Fruit fly (Drosophila melanogaster) whole organism, embryonic: ENCODE data around the gene nonA.

Experiments
- Atf3 ChIP-seq: fragments of 200-800 bp; sonication (Bioruptor generic); optimal IDR thresholded peaks from 3 replicates; lab custom pipeline; 2016; ENCODE audit warnings: missing biosample characterization, missing genetic modification characterization
- Awh ChIP-seq: fragments of 200-800 bp; sonication (Bioruptor generic); IDR thresholded peaks from 2 replicates; pipeline ENCODE4, ENCODE4 v1.3.6; 2022; ENCODE audit warnings: missing biosample characterization, missing genetic modification characterization
- B-H1 ChIP-seq: fragments of 200-800 bp; sonication (Bioruptor generic); IDR thresholded peaks from 3 replicates; pipeline ENCODE4 v1.3.6; 2022; ENCODE audit warnings: missing biosample characterization, missing genetic modification characterization
- CG10979 ChIP-seq: fragments of 200-800 bp; sonication (Bioruptor generic); optimal IDR thresholded peaks from 2 replicates; lab custom pipeline; 2018; ENCODE audit warnings: missing biosample characterization, mild to moderate bottlenecking, missing genetic modification characterization, moderate library complexity
- CG11696 ChIP-seq: fragments of 200-800 bp; sonication (Bioruptor generic); IDR thresholded peaks from 2 replicates; pipeline ENCODE4 v1.3.6; 2022; ENCODE audit warnings: missing biosample characterization, missing genetic modification characterization
- CG12155 ChIP-seq: fragments of 200-800 bp; sonication (Bioruptor generic); optimal IDR thresholded peaks from 3 replicates; lab custom pipeline; 2016; ENCODE audit warnings: missing biosample characterization, missing genetic modification characterization
- CG12659 ChIP-seq: fragments of 200-800 bp; sonication (Bioruptor generic); optimal IDR thresholded peaks from 3 replicates; lab custom pipeline; 2017; ENCODE audit warnings: mild to moderate bottlenecking, missing biosample characterization, missing genetic modification reagents, missing genetic modification characterization
- CG12744 ChIP-seq: fragments of 200-800 bp; sonication (Bioruptor generic); optimal IDR thresholded peaks from 2 replicates; lab custom pipeline; 2016; ENCODE audit warnings: missing biosample characterization, missing genetic modification characterization
- CG13624 ChIP-seq: fragments of 200-800 bp; sonication (Bioruptor generic); optimal IDR thresholded peaks from 2 replicates; lab custom pipeline; 2016; ENCODE audit warnings: missing biosample characterization, missing genetic modification characterization
- CG14965 ChIP-seq: fragments of 200-800 bp; sonication (Bioruptor generic); optimal IDR thresholded peaks from 2 replicates; lab custom pipeline; 2016; ENCODE audit warnings: missing biosample characterization, missing genetic modification characterization, borderline replicate concordance
- CG30020 ChIP-seq: fragments of 200-800 bp; optimal IDR thresholded peaks from 2 replicates; lab custom pipeline; 2019; ENCODE audit warnings: missing biosample characterization, mild to moderate bottlenecking, missing genetic modification characterization, moderate library complexity
- CG31365 ChIP-seq: fragments of 200-800 bp; sonication (Bioruptor generic); optimal IDR thresholded peaks from 2 replicates; lab custom pipeline; 2018; ENCODE audit warnings: missing biosample characterization, mild to moderate bottlenecking, missing genetic modification characterization
- CG32532 ChIP-seq: fragments of 200-800 bp; sonication (Bioruptor generic); IDR thresholded peaks from 2 replicates; pipeline ENCODE4 v1.3.6; 2022; ENCODE audit warnings: missing biosample characterization, missing genetic modification characterization
- CG9609 ChIP-seq: fragments of 200-800 bp; sonication (Bioruptor generic); optimal IDR thresholded peaks from 3 replicates; lab custom pipeline; 2016; ENCODE audit warnings: missing biosample characterization, missing genetic modification characterization
- CG9727 ChIP-seq: fragments of 200-800 bp; sonication (Bioruptor generic); optimal IDR thresholded peaks from 3 replicates; lab custom pipeline; 2017; ENCODE audit warnings: missing biosample characterization, mild to moderate bottlenecking, missing genetic modification characterization
- CG9817 ChIP-seq: fragments of 200-800 bp; sonication (Bioruptor generic); optimal IDR thresholded peaks from 2 replicates; lab custom pipeline; 2018; ENCODE audit warnings: missing biosample characterization, mild to moderate bottlenecking, missing genetic modification characterization, moderate library complexity
- D19B ChIP-seq: fragments of 200-800 bp; sonication (Bioruptor generic); optimal IDR thresholded peaks from 2 replicates; lab custom pipeline; 2017; ENCODE audit warnings: missing biosample characterization, mild to moderate bottlenecking, missing genetic modification characterization
- E2f1 ChIP-seq: fragments of 200-800 bp; sonication (Bioruptor generic); IDR thresholded peaks from 2 replicates; pipeline ENCODE4 v1.3.6; 2022; ENCODE audit warnings: missing biosample characterization, missing genetic modification characterization
- ERR ChIP-seq: fragments of 200-800 bp; sonication (Bioruptor generic); optimal IDR thresholded peaks from 2 replicates; lab custom pipeline; 2016; ENCODE audit warnings: missing biosample characterization, missing genetic modification characterization
- Eip74EF ChIP-seq, 2 experiments: fragments of 200-800 bp in 1 of 2; fragments of >200 bp in 1 of 2; sonication (Bioruptor generic) in 1 of 2; optimal IDR thresholded peaks; 2 replicates each; lab custom pipeline; 2017 to 2019; ENCODE audit warnings: missing biosample characterization in 2 of 2, missing genetic modification characterization in 2 of 2, mild to moderate bottlenecking in 1 of 2, moderate library complexity in 1 of 2
- Elba2 ChIP-seq: fragments of 200-800 bp; sonication (Bioruptor generic); optimal IDR thresholded peaks from 3 replicates; lab custom pipeline; 2016; ENCODE audit warnings: missing biosample characterization, missing genetic modification characterization
- Gsc ChIP-seq: fragments of 200-800 bp; sonication (Bioruptor generic); IDR thresholded peaks from 2 replicates; pipeline ENCODE4 v1.3.6; 2022; ENCODE audit warnings: missing biosample characterization, missing genetic modification characterization
- Gug ChIP-seq: fragments of 200-800 bp; sonication (Bioruptor generic); IDR thresholded peaks from 4 replicates; pipeline ENCODE4 v1.3.6; 2022; ENCODE audit warnings: missing biosample characterization, missing genetic modification characterization
- HLHmδ ChIP-seq: fragments of 200-800 bp; sonication (Bioruptor generic); optimal IDR thresholded peaks from 2 replicates; lab custom pipeline; 2018; ENCODE audit warnings: missing biosample characterization, mild to moderate bottlenecking, missing genetic modification characterization, moderate library complexity
- Mes4 ChIP-seq: fragments of 200-800 bp; sonication (Bioruptor generic); optimal IDR thresholded peaks from 2 replicates; lab custom pipeline; 2016; ENCODE audit warnings: missing biosample characterization, missing genetic modification characterization
- Sry-β ChIP-seq: fragments of 200-800 bp; sonication (Bioruptor generic); optimal IDR thresholded peaks from 2 replicates; lab custom pipeline; 2018; ENCODE audit warnings: missing biosample characterization, mild to moderate bottlenecking, missing genetic modification characterization, moderate library complexity
- Sry-δ ChIP-seq: fragments of 200-800 bp; sonication (Bioruptor generic); optimal IDR thresholded peaks from 2 replicates; lab custom pipeline; 2016; ENCODE audit warnings: missing biosample characterization, missing genetic modification characterization
- Trl ChIP-seq, 3 experiments: fragments of >200 bp in 2 of 3; fragments of 200-800 bp in 1 of 3; sonication (Bioruptor generic) in 1 of 3; optimal IDR thresholded peaks; 2 replicates in 1 of 3; 3 replicates in 2 of 3; lab custom pipeline; 2016 to 2017; ENCODE audit warnings: missing biosample characterization in 1 of 3, missing genetic modification characterization in 1 of 3
- Xrp1 ChIP-seq: fragments of 200-800 bp; sonication (Bioruptor generic); IDR thresholded peaks from 2 replicates; pipeline ENCODE4 v1.3.6; 2022; ENCODE audit warnings: missing biosample characterization, missing genetic modification characterization
- chm ChIP-seq: fragments of 200-800 bp; sonication (Bioruptor generic); IDR thresholded peaks from 2 replicates; pipeline ENCODE4 v1.3.6; 2022; ENCODE audit warnings: missing biosample characterization, missing genetic modification characterization
- corto ChIP-seq: fragments of 200-800 bp; sonication (Bioruptor generic); optimal IDR thresholded peaks from 2 replicates; lab custom pipeline; 2016; ENCODE audit warnings: missing biosample characterization, mild to moderate bottlenecking, missing genetic modification characterization, moderate library complexity
- dan ChIP-seq: fragments of 200-800 bp; sonication (Bioruptor generic); IDR thresholded peaks from 2 replicates; pipeline ENCODE4 v1.3.6; 2022; ENCODE audit warnings: missing biosample characterization, missing genetic modification characterization
- dmrt11E ChIP-seq: fragments of 200-800 bp; sonication (Bioruptor generic); optimal IDR thresholded peaks from 3 replicates; lab custom pipeline; 2018; ENCODE audit warnings: missing biosample characterization, mild to moderate bottlenecking, missing genetic modification characterization, moderate library complexity
- ems ChIP-seq: fragments of 200-800 bp; sonication (Bioruptor generic); optimal IDR thresholded peaks from 3 replicates; lab custom pipeline; 2016; ENCODE audit warnings: missing biosample characterization, missing genetic modification characterization
- en ChIP-seq: fragments of 200-800 bp; sonication (Bioruptor generic); optimal IDR thresholded peaks from 2 replicates; lab custom pipeline; 2016; ENCODE audit warnings: missing biosample characterization, missing genetic modification characterization
- gro ChIP-seq: fragments of 200-800 bp; sonication (Bioruptor generic); optimal IDR thresholded peaks from 2 replicates; lab custom pipeline; 2016; ENCODE audit warnings: missing biosample characterization, missing genetic modification characterization
- gsb ChIP-seq: fragments of 200-800 bp; sonication (Bioruptor generic); IDR thresholded peaks from 2 replicates; pipeline ENCODE4 v1.3.6; 2022; ENCODE audit warnings: missing biosample characterization, missing genetic modification characterization
- insv ChIP-seq, 2 experiments: fragments of 200-800 bp; sonication (Bioruptor generic); optimal IDR thresholded peaks; 3 replicates each; lab custom pipeline; 2016 to 2018; ENCODE audit warnings: missing biosample characterization in 2 of 2, missing genetic modification characterization in 2 of 2
- klu ChIP-seq: fragments of 200-800 bp; sonication (Bioruptor generic); IDR thresholded peaks from 2 replicates; pipeline ENCODE4 v1.3.6; 2022; ENCODE audit warnings: missing biosample characterization, missing genetic modification characterization
- pros ChIP-seq: fragments of 200-800 bp; sonication (Bioruptor generic); optimal IDR thresholded peaks from 3 replicates; lab custom pipeline; 2019; ENCODE audit warnings: missing biosample characterization, mild to moderate bottlenecking, missing genetic modification characterization, moderate library complexity
- run ChIP-seq: fragments of 200-800 bp; sonication (Bioruptor generic); optimal IDR thresholded peaks from 3 replicates; lab custom pipeline; 2018; ENCODE audit warnings: missing biosample characterization, mild to moderate bottlenecking, missing genetic modification characterization
- sr ChIP-seq: fragments of 200-800 bp; sonication (Bioruptor generic); IDR thresholded peaks from 3 replicates; pipeline ENCODE4 v1.3.6; 2022; ENCODE audit warnings: missing biosample characterization, missing genetic modification characterization
- tin ChIP-seq: fragments of 200-800 bp; sonication (Bioruptor generic); optimal IDR thresholded peaks from 3 replicates; lab custom pipeline; 2016; ENCODE audit warnings: missing biosample characterization, missing genetic modification characterization
- trem ChIP-seq: fragments of 200-800 bp; optimal IDR thresholded peaks from 3 replicates; lab custom pipeline; 2019; ENCODE audit warnings: missing biosample characterization, mild to moderate bottlenecking, missing genetic modification characterization, moderate library complexity
- trh ChIP-seq: fragments of 200-800 bp; sonication (Bioruptor generic); optimal IDR thresholded peaks from 2 replicates; lab custom pipeline; 2016; ENCODE audit warnings: missing biosample characterization, missing genetic modification characterization
- unpg ChIP-seq: fragments of 200-800 bp; sonication (Bioruptor generic); optimal IDR thresholded peaks from 3 replicates; lab custom pipeline; 2018; ENCODE audit warnings: missing biosample characterization, mild to moderate bottlenecking, missing genetic modification characterization, moderate library complexity
- vvl ChIP-seq: fragments of 200-800 bp; sonication (Bioruptor generic); IDR thresholded peaks from 2 replicates; pipeline ENCODE4 v1.3.6; 2022; ENCODE audit warnings: missing biosample characterization, missing genetic modification characterization
- wdn ChIP-seq: fragments of 200-800 bp; sonication (Bioruptor generic); IDR thresholded peaks from 2 replicates; pipeline ENCODE4 v1.3.6; 2022; ENCODE audit warnings: missing biosample characterization, missing genetic modification characterization

The nonA gene

dm6 chrX:16374059-16374458 is 12.7 kb downstream of the nonA start:
- TF ChIP-seq Elba2 (GFP tag; lab: Kevin White, UChicago) = peak; percentile 53
- no peak for TF ChIP-seq chm (GFP tag; lab: Robert Waterston, UW)
- TF ChIP-seq CG9727 (GFP tag; lab: Kevin White, UChicago) = no peak
- peak; percentile 39; the same call in 1 of the 2 replicates for TF ChIP-seq vvl (GFP tag; lab: Robert Waterston, UW)
- peak in 1 of 2 experiments; percentile 40 for TF ChIP-seq insv (GFP tag; optimal IDR thresholded peaks at IDR 0.05; lab: Kevin White, UChicago)
- no peak for TF ChIP-seq CG12155
- TF ChIP-seq klu (GFP tag; lab: Robert Waterston, UW) = no peak

- TF ChIP-seq CG9609 (GFP tag; lab: Kevin White, UChicago) (no peak), trh (GFP tag; lab: Kevin White, UChicago) (peak; percentile 40), corto (GFP tag; lab: Kevin White, UChicago) (no peak), Atf3 (no peak), HLHmδ (GFP tag; lab: Kevin White, UChicago) (no peak), wdn (GFP tag; lab: Robert Waterston, UW) (peak; percentile 47; the same call in 1 of the 2 replicates), Trl (optimal IDR thresholded peaks at IDR 0.05; lab: Kevin White, UChicago) (no peak), Trl (GFP tag; optimal IDR thresholded peaks at IDR 0.05; lab: Kevin White, UChicago) (peak; percentile 78), ERR (GFP tag; lab: Kevin White, UChicago) (peak; percentile 27), Eip74EF (GFP tag; optimal IDR thresholded peaks at IDR 0.05; lab: Kevin White, UChicago) (peak in 1 of 2 experiments; percentile 83), CG12659 (GFP tag; lab: Kevin White, UChicago) (peak; percentile 79), B-H1 (GFP tag; lab: Robert Waterston, UW) (peak; percentile 38; the same call in 1 of the 3 replicates), CG9817 (tag; lab: Kevin White, UChicago) (peak; percentile 56), CG12744 (GFP tag; lab: Kevin White, UChicago) (peak; percentile 70), Xrp1 (GFP tag; lab: Robert Waterston, UW) (peak; percentile 82), trem (peak; percentile 40), run (no peak), pros (GFP tag; lab: Kevin White, UChicago) (peak; percentile 38), dmrt11E (peak; percentile 73), en (GFP tag; lab: Kevin White, UChicago) (peak; percentile 18), Sry-β (GFP tag; lab: Kevin White, UChicago) (peak; percentile 48), Mes4 (GFP tag; lab: Kevin White, UChicago) (peak; percentile 57), CG13624 (peak; percentile 62), CG11696 (GFP tag; lab: Robert Waterston, UW) (no peak), CG10979 (peak; percentile 47), Awh (GFP tag; lab: Robert Waterston, UW) (peak; percentile 81), sr (GFP tag; lab: Robert Waterston, UW) (no peak), gro (GFP tag; lab: Kevin White, UChicago) (peak; percentile 72), Gsc (GFP tag; lab: Robert Waterston, UW) (no peak), Sry-δ (GFP tag; lab: Kevin White, UChicago) (peak; percentile 11), D19B (GFP tag; lab: Kevin White, UChicago) (peak; percentile 52), dan (GFP tag; lab: Robert Waterston, UW) (no peak), CG31365 (tag; lab: Kevin White, UChicago) (peak; percentile 84), unpg (peak; percentile 83), tin (GFP tag; lab: Kevin White, UChicago) (no peak), gsb (no peak), E2f1 (GFP tag; lab: Robert Waterston, UW) (no peak; the same call in 1 of the 2 replicates), ems (GFP tag; lab: Kevin White, UChicago) (no peak), CG30020 (tag; lab: Kevin White, UChicago) (no peak), Gug (GFP tag; lab: Robert Waterston, UW) (no peak), CG14965 (peak; percentile 44), CG32532 (GFP tag; lab: Robert Waterston, UW) (no peak; the same call in 1 of the 2 replicates)
Measured at dm6 chrX:16383667-16384515, 22.5 kb downstream of the nonA start.
